Fruit fly (Drosophila melanogaster) whole organism, adult: ENCODE measurements around the gene spidey.

Experiments used
- CG1620 ChIP-seq: fragments of 200-800 bp; sonication (Bioruptor generic); optimal IDR thresholded peaks from 2 replicates; lab custom pipeline; 2016; ENCODE audit warnings: missing biosample characterization, missing genetic modification characterization
- CG7045 ChIP-seq: fragments of 200-800 bp; sonication (Bioruptor generic); optimal IDR thresholded peaks from 2 replicates; lab custom pipeline; 2017; ENCODE audit warnings: missing biosample characterization, mild to moderate bottlenecking, missing genetic modification characterization

DNA sequence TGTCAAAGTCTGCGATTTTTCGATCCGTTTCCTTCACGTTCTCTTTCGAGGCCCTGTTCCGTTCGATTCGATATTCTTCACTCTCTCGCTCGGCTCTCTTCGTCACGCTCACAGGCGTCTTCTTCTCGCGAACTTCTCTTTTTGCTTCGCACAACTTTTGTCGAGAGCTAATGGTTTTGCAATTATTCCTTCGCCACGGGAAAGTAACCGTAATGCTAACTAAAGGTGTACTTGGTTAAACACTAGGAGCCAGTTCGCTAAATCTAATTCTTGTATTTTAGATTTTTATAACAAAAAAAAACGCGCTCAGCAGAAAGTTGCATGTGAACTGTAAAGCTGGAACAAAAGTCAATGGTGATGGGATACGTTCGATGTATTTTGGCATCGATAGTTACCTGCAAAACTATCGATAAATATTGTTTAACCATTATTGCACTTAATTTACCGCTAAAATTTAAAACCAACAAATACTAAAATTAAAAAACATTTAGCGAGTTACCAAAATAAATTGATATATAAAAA, 22.4 kb downstream of the spidey start, which contains the start of gene mahe:
- no peak for TF ChIP-seq CG1620 (GFP tag; lab: Kevin White, UChicago)
- TF ChIP-seq CG7045 (GFP tag; lab: Kevin White, UChicago) = no peak
